Fruit fly (Drosophila melanogaster) whole organism, embryonic: Measurements from ENCODE around the gene Orct2.

Experiments
- CG14860 ChIP-seq: fragments of 200-800 bp; sonication (Bioruptor generic); IDR thresholded peaks from 3 replicates; pipeline ENCODE4 v1.3.6; 2022; ENCODE audit warnings: missing biosample characterization, missing genetic modification characterization; ENCODE audit not compliant: partially characterized antibody
- CG1603 ChIP-seq: fragments of 200-800 bp; sonication (Bioruptor generic); optimal IDR thresholded peaks from 2 replicates; lab custom pipeline; 2019; ENCODE audit warnings: missing biosample characterization, mild to moderate bottlenecking, missing genetic modification characterization, moderate library complexity
- CG16813 ChIP-seq: fragments of 200-800 bp; sonication (Bioruptor generic); IDR thresholded peaks from 3 replicates; pipeline ENCODE4 v1.3.6; 2022; ENCODE audit warnings: missing biosample characterization, missing genetic modification characterization; ENCODE audit not compliant: partially characterized antibody
- CG33213 ChIP-seq: fragments of 200-800 bp; sonication (Bioruptor generic); optimal IDR thresholded peaks from 3 replicates; lab custom pipeline; 2016; ENCODE audit warnings: missing biosample characterization, missing genetic modification characterization
- CG6175 ChIP-seq: fragments of 200-800 bp; sonication (Bioruptor generic); IDR thresholded peaks from 3 replicates; pipeline ENCODE4 v1.3.6; 2022; ENCODE audit warnings: missing biosample characterization, missing genetic modification characterization
- CG6654 ChIP-seq: fragments of 200-800 bp; sonication (Bioruptor generic); optimal IDR thresholded peaks from 2 replicates; lab custom pipeline; 2017; ENCODE audit warnings: missing biosample characterization, mild to moderate bottlenecking, missing genetic modification characterization
- CG6854 ChIP-seq: fragments of 200-800 bp; sonication (Bioruptor generic); optimal IDR thresholded peaks from 3 replicates; lab custom pipeline; 2017; ENCODE audit warnings: missing biosample characterization, mild to moderate bottlenecking, missing genetic modification characterization
- CG8281 ChIP-seq: fragments of 200-800 bp; sonication (Bioruptor generic); optimal IDR thresholded peaks from 2 replicates; lab custom pipeline; 2018; ENCODE audit warnings: missing biosample characterization, mild to moderate bottlenecking, missing genetic modification characterization, moderate library complexity
- D19B ChIP-seq: fragments of 200-800 bp; sonication (Bioruptor generic); optimal IDR thresholded peaks from 2 replicates; lab custom pipeline; 2017; ENCODE audit warnings: missing biosample characterization, mild to moderate bottlenecking, missing genetic modification characterization
- Dip3 ChIP-seq: fragments of 200-800 bp; sonication (Bioruptor generic); optimal IDR thresholded peaks from 3 replicates; lab custom pipeline; 2016; ENCODE audit warnings: missing biosample characterization, missing genetic modification characterization
- Doc3 ChIP-seq: fragments of 200-800 bp; sonication (Bioruptor generic); IDR thresholded peaks from 3 replicates; pipeline ENCODE4 v1.3.6; 2022; ENCODE audit warnings: missing biosample characterization, missing genetic modification characterization; ENCODE audit not compliant: partially characterized antibody
- Dp ChIP-seq: fragments of 200-800 bp; sonication (Bioruptor generic); optimal IDR thresholded peaks from 2 replicates; lab custom pipeline; 2018; ENCODE audit warnings: missing biosample characterization, mild to moderate bottlenecking, missing genetic modification characterization, moderate library complexity
- E2f2 ChIP-seq: fragments of 200-800 bp; sonication (Bioruptor generic); IDR thresholded peaks from 2 replicates; pipeline ENCODE4 v1.3.6; 2022; ENCODE audit warnings: missing biosample characterization, missing genetic modification characterization
- Ets65A ChIP-seq: fragments of 200-800 bp; sonication (Bioruptor generic); peaks from one replicate; lab custom pipeline; 2016; ENCODE audit warnings: missing biosample characterization, missing genetic modification characterization
- HLH4C ChIP-seq: fragments of 200-800 bp; sonication (Bioruptor generic); IDR thresholded peaks from 3 replicates; pipeline ENCODE4 v1.3.6; 2022; ENCODE audit warnings: missing biosample characterization, missing genetic modification characterization; ENCODE audit not compliant: partially characterized antibody
- HmgD ChIP-seq: fragments of 200-800 bp; sonication (Bioruptor generic); optimal IDR thresholded peaks from 3 replicates; lab custom pipeline; 2016; ENCODE audit warnings: missing biosample characterization, missing genetic modification characterization
- Jarid2 ChIP-seq: fragments of 200-800 bp; sonication (Bioruptor generic); optimal IDR thresholded peaks from 3 replicates; lab custom pipeline; 2017; ENCODE audit warnings: mild to moderate bottlenecking, missing biosample characterization, missing genetic modification reagents, missing genetic modification characterization
- MBD-R2 ChIP-seq: fragments of 200-800 bp; sonication (Bioruptor generic); IDR thresholded peaks from 2 replicates; pipeline ENCODE4 v1.3.6; 2022; ENCODE audit warnings: missing biosample characterization, missing genetic modification characterization
- Med ChIP-seq: fragments of 200-800 bp; sonication (Bioruptor generic); peaks from one replicate; lab custom pipeline; 2016; ENCODE audit warnings: missing biosample characterization, missing genetic modification characterization, mild to moderate bottlenecking, inconsistent platforms, moderate library complexity
- NFAT ChIP-seq: fragments of 200-800 bp; sonication (Bioruptor generic); IDR thresholded peaks from 2 replicates; pipeline ENCODE4 v1.3.6; 2022; ENCODE audit warnings: missing biosample characterization, missing genetic modification characterization
- Oli ChIP-seq: fragments of 200-800 bp; sonication (Bioruptor generic); optimal IDR thresholded peaks from 2 replicates; lab custom pipeline; 2018; ENCODE audit warnings: missing biosample characterization, mild to moderate bottlenecking, missing genetic modification characterization, moderate library complexity
- Scr ChIP-seq: fragments of 200-800 bp; sonication (Bioruptor generic); IDR thresholded peaks from 2 replicates; pipeline ENCODE4 v1.3.6; 2022; ENCODE audit warnings: missing biosample characterization, missing genetic modification characterization; ENCODE audit not compliant: partially characterized antibody
- Tbp ChIP-seq: fragments of >200 bp; optimal IDR thresholded peaks from 2 replicates; lab custom pipeline; 2018; ENCODE audit warnings: missing biosample characterization, missing genetic modification characterization
- corto ChIP-seq: fragments of 200-800 bp; sonication (Bioruptor generic); optimal IDR thresholded peaks from 2 replicates; lab custom pipeline; 2016; ENCODE audit warnings: missing biosample characterization, mild to moderate bottlenecking, missing genetic modification characterization, moderate library complexity
- exex ChIP-seq: fragments of 200-800 bp; sonication (Bioruptor generic); optimal IDR thresholded peaks from 4 replicates; lab custom pipeline; 2018; ENCODE audit warnings: missing biosample characterization, mild to moderate bottlenecking, missing genetic modification characterization, moderate library complexity
- hb ChIP-seq: fragments of 200-800 bp; sonication (Bioruptor generic); IDR thresholded peaks from 3 replicates; pipeline ENCODE4 v1.3.6; 2022; ENCODE audit warnings: missing biosample characterization, missing genetic modification characterization; ENCODE audit not compliant: partially characterized antibody
- inv ChIP-seq: fragments of 200-800 bp; sonication (Bioruptor generic); IDR thresholded peaks from 2 replicates; pipeline ENCODE4 v1.3.6; 2022; ENCODE audit warnings: missing biosample characterization, missing genetic modification characterization; ENCODE audit not compliant: partially characterized antibody
- kni ChIP-seq: fragments of 200-800 bp; sonication (Bioruptor generic); optimal IDR thresholded peaks from 3 replicates; lab custom pipeline; 2017; ENCODE audit warnings: mild to moderate bottlenecking, missing biosample characterization, missing genetic modification reagents, missing genetic modification characterization
- knrl ChIP-seq: fragments of 200-800 bp; sonication (Bioruptor generic); IDR thresholded peaks from 3 replicates; pipeline ENCODE4 v1.3.6; 2022; ENCODE audit warnings: missing biosample characterization, missing genetic modification characterization; ENCODE audit not compliant: partially characterized antibody
- lbe ChIP-seq: fragments of 200-800 bp; sonication (Bioruptor generic); optimal IDR thresholded peaks from 2 replicates; lab custom pipeline; 2016; ENCODE audit warnings: missing biosample characterization, mild to moderate bottlenecking, missing genetic modification characterization
- mld ChIP-seq: fragments of 200-800 bp; sonication (Bioruptor generic); IDR thresholded peaks from 3 replicates; pipeline ENCODE4 v1.3.6; 2022; ENCODE audit warnings: missing biosample characterization, missing genetic modification characterization; ENCODE audit not compliant: partially characterized antibody
- pan ChIP-seq, 4 experiments: fragments of >200 bp in 3 of 4; fragments of 200-800 bp in 1 of 4; sonication (Bioruptor generic) in 1 of 4; optimal IDR thresholded peaks in 3 of 4; IDR thresholded peaks in 1 of 4; 2 replicates each; pipeline versions ENCODE4 v1.3.6 to Lab custom; 2017 to 2022; ENCODE audit warnings: missing biosample characterization in 2 of 4, missing genetic modification characterization in 2 of 4, mixed read lengths in 1 of 4
- phol ChIP-seq: fragments of 200-800 bp; sonication (Bioruptor generic); optimal IDR thresholded peaks from 3 replicates; lab custom pipeline; 2018; ENCODE audit warnings: missing biosample characterization, mild to moderate bottlenecking, missing genetic modification characterization, moderate library complexity
- prd ChIP-seq, 3 experiments: fragments of >200 bp in 2 of 3; fragments of 200-800 bp in 1 of 3; sonication (Bioruptor generic) in 1 of 3; optimal IDR thresholded peaks in 2 of 3; IDR thresholded peaks in 1 of 3; 2 replicates in 2 of 3; 3 replicates in 1 of 3; pipeline versions ENCODE4 v1.3.6 to Lab custom; 2017 to 2022; ENCODE audit warnings: missing biosample characterization in 1 of 3, missing genetic modification characterization in 1 of 3
- psq ChIP-seq: fragments of 200-800 bp; sonication (Bioruptor generic); optimal IDR thresholded peaks from 2 replicates; lab custom pipeline; 2017; ENCODE audit warnings: missing biosample characterization, missing genetic modification characterization
- salm ChIP-seq: fragments of 200-800 bp; sonication (Bioruptor generic); optimal IDR thresholded peaks from 2 replicates; lab custom pipeline; 2018; ENCODE audit warnings: missing biosample characterization, mild to moderate bottlenecking, missing genetic modification characterization
- sna ChIP-seq: fragments of 200-800 bp; sonication (Bioruptor generic); IDR thresholded peaks from 2 replicates; pipeline ENCODE4 v1.3.6; 2022; ENCODE audit warnings: missing biosample characterization, missing genetic modification characterization; ENCODE audit not compliant: partially characterized antibody
- sqz ChIP-seq: fragments of 200-800 bp; sonication (Bioruptor generic); optimal IDR thresholded peaks from 3 replicates; lab custom pipeline; 2018; ENCODE audit warnings: missing biosample characterization, mild to moderate bottlenecking, missing genetic modification characterization
- stwl ChIP-seq: fragments of 200-800 bp; sonication (Bioruptor generic); optimal IDR thresholded peaks from 3 replicates; lab custom pipeline; 2018; ENCODE audit warnings: missing biosample characterization, mild to moderate bottlenecking, missing genetic modification characterization, moderate library complexity
- tio ChIP-seq: fragments of 200-800 bp; sonication (Bioruptor generic); optimal IDR thresholded peaks from 2 replicates; lab custom pipeline; 2017; ENCODE audit warnings: missing biosample characterization, missing genetic modification characterization, inconsistent platforms
- unc-4 ChIP-seq: fragments of 200-800 bp; sonication (Bioruptor generic); IDR thresholded peaks from 2 replicates; pipeline ENCODE4 v1.3.6; 2022; ENCODE audit warnings: missing biosample characterization, missing genetic modification characterization; ENCODE audit not compliant: partially characterized antibody
- vnd ChIP-seq: fragments of 200-800 bp; sonication (Bioruptor generic); IDR thresholded peaks from 3 replicates; pipeline ENCODE4 v1.3.6; 2022; ENCODE audit warnings: missing biosample characterization, missing genetic modification characterization; ENCODE audit not compliant: partially characterized antibody
- wor ChIP-seq: fragments of 200-800 bp; sonication (Bioruptor generic); IDR thresholded peaks from 2 replicates; pipeline ENCODE4 v1.3.6; 2022; ENCODE audit warnings: missing biosample characterization, missing genetic modification characterization

Orct2 gene

DNA sequence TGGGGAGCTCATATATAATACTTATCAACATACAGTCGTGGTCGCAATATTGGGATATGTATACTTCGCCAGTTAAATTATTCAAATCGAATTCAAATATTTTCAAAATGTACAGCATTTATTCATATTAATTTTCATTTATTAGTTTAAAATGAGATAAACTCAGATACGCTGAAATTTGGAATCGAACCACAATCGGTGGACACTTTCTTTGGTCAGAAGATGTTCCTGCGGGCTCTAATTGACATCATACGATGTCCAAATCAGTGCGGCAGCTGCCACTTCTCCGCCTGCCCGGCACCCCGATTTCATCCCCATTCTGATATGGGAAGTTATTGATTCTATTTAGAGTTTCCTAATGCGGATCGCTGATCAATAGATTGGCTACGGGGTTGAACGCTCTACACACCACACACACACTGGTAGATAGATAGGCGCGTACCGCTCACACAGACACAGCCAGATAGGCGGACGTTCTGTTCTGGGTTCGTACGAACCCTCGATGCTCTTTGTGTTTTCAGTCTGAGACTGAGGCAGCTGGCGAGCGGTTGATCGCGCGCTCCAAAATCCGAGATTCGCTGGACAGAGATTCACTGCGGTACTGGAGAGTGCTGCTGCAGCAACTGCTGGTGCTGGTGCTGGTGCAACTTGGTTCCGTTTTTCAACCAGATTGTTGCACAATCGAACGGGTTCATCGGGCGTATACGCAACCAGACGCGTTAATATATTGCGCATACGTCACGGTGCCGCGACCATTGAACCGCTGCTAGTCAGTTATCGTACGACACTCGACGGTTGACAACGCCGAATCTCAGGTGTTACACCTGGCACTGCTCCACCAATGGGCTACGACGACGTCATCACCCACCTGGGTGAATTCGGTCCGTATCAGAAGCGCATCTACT lies 3.5 kb downstream of the Orct2 start, which contains the start of gene Orct (continued):
- TF ChIP-seq salm (tag; lab: Kevin White, UChicago) (peak; percentile 35), prd (optimal IDR thresholded peaks at IDR 0.05; lab: Kevin White, UChicago) (no peak), prd (GFP tag; IDR thresholded peaks at IDR 0.05; lab: Robert Waterston, UW) (peak; percentile 65), CG8281 (peak; percentile 57), Oli (tag; lab: Kevin White, UChicago) (peak; percentile 82), sqz (GFP tag; lab: Kevin White, UChicago) (peak; percentile 31), Dip3 (peak; percentile 74), CG33213 (GFP tag; lab: Kevin White, UChicago) (no peak), wor (peak; percentile 35; the same call in 1 of the 2 replicates)

DNA sequence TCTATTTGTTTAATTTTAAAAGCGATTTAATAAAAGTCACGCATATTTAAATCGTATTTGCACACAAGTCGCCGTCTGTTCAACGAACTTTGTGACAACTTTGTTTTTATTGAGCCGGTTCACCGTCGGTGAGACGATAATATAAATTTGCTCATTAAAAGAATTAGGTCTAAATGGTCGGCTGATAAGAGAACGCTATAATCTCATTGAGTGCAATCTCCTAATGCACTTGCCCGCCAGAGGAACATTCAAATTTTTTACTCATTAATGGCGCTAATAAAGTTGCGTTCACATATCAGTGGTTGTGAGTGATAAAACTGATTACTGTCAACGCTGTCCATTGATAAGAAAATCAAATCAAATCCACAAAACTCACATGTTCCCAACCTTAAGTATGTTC lies 5.9 kb downstream of the Orct2 start:
- TF ChIP-seq exex (tag; lab: Kevin White, UChicago) (peak; percentile 48), Ets65A (peak; percentile 10), Jarid2 (GFP tag; lab: Kevin White, UChicago) (no peak), Med (GFP tag; lab: Kevin White, UChicago) (peak; percentile 22), corto (GFP tag; lab: Kevin White, UChicago) (peak; percentile 62), lbe (peak; percentile 50)

DNA sequence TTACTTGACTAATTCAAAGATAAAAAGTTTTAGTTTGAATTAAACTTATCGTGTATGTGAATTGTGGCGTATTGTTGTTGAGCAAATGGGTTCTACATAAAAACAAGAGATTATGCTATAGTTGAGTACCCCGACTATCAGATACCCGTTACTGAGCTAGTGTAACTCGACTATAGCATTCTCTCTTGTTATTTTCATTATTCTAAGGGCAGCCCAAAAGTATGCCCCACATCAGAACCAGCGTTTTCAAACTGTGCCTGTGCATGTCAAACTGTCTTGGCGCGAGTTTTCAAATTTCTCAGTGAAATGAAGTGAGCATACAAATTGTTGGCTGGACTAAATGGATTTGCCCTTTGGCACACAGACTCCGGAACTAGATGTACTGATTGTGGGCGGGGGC lies 6.5 kb downstream of the Orct2 start, which contains the start of gene shps:
TSS of gene shps (plus strand) at position 282 of the 400 bp plus-strand sequence.
- TF ChIP-seq CG1603 (peak; percentile 3), Scr (GFP tag; lab: Robert Waterston, UW) (peak; percentile 78), unc-4 (GFP tag; lab: Robert Waterston, UW) (peak; percentile 50; the same call in 1 of the 2 replicates), sna (GFP tag; lab: Robert Waterston, UW) (peak; percentile 75), D19B (GFP tag; lab: Kevin White, UChicago) (peak; percentile 91), MBD-R2 (GFP tag; lab: Robert Waterston, UW) (no peak), HmgD (GFP tag; lab: Kevin White, UChicago) (peak; percentile 55), CG14860 (GFP tag; lab: Robert Waterston, UW) (peak; percentile 94), pan (optimal IDR thresholded peaks at IDR 0.05; lab: Kevin White, UChicago) (peak in 1 of 2 experiments; percentile 13), pan (GFP tag; optimal IDR thresholded peaks at IDR 0.05 in 1 of 2, IDR thresholded peaks at IDR 0.05 in 1 of 2) (no peak), stwl (tag; lab: Kevin White, UChicago) (peak; percentile 4), tio (GFP tag; lab: Kevin White, UChicago) (no peak), phol (no peak), inv (peak; percentile 71), CG6175 (GFP tag; lab: Robert Waterston, UW) (0 out of 3 replicates have a peak, but pooled peaks have one; percentile 14), Doc3 (GFP tag; lab: Robert Waterston, UW) (peak; percentile 36; the same call in 1 of the 3 replicates), Dp (peak; percentile 98), NFAT (GFP tag; lab: Robert Waterston, UW) (no peak), vnd (GFP tag; lab: Robert Waterston, UW) (peak; percentile 82), hb (peak; percentile 92), mld (peak; percentile 92), CG6854 (GFP tag; lab: Kevin White, UChicago) (peak; percentile 38), kni (no peak), Tbp (peak; percentile 91), CG6654 (GFP tag; lab: Kevin White, UChicago) (peak; percentile 100), E2f2 (GFP tag; lab: Robert Waterston, UW) (peak; percentile 99), CG16813 (GFP tag; lab: Robert Waterston, UW) (peak; percentile 97), knrl (peak; percentile 72; the same call in 2 of the 3 replicates), psq (GFP tag; lab: Kevin White, UChicago) (no peak), HLH4C (GFP tag; lab: Robert Waterston, UW) (peak; percentile 98)
